Worm (Caenorhabditis elegans) whole organism, L1 larva: Measurements from ENCODE around the gene rpn-6.2.
A peak's percentile ranks its signal among the peaks of the same experiment; 100 is the strongest.

Experiments
- C04F5.9 ChIP-seq: sonication (generic microtip); optimal IDR thresholded peaks from 2 replicates; lab custom pipeline; 2016; ENCODE audit warnings: missing genetic modification characterization, missing compliant biosample characterization
- C16A3.4 ChIP-seq: fragments of 150-350 bp; optimal IDR thresholded peaks from 2 replicates; lab custom pipeline; 2014; ENCODE audit warnings: missing biosample characterization, missing genetic modification characterization
- F16B12.6 ChIP-seq: fragments of 150-350 bp; optimal IDR thresholded peaks from 2 replicates; lab custom pipeline; 2014; ENCODE audit warnings: missing biosample characterization, missing genetic modification characterization
- blmp-1 ChIP-seq: fragments of 150-350 bp; optimal IDR thresholded peaks from 2 replicates; lab custom pipeline; 2014; ENCODE audit warnings: missing biosample characterization, missing genetic modification characterization
- ceh-63 ChIP-seq: fragments of 200-800 bp; sonication (Bioruptor generic); optimal IDR thresholded peaks from 2 replicates; lab custom pipeline; 2018; ENCODE audit warnings: mild to moderate bottlenecking, missing genetic modification characterization, missing compliant biosample characterization
- ceh-8 ChIP-seq: fragments of 200-800 bp; sonication (Bioruptor generic); optimal IDR thresholded peaks from 2 replicates; lab custom pipeline; 2018; ENCODE audit warnings: mild to moderate bottlenecking, missing genetic modification characterization, moderate library complexity, missing compliant biosample characterization
- dpl-1 ChIP-seq, 3 experiments: fragments of 150-350 bp in 2 of 3; sonication (generic microtip) in 1 of 3; optimal IDR thresholded peaks; 2 replicates each; lab custom pipeline; 2014 to 2017; ENCODE audit warnings: missing biosample characterization in 3 of 3, missing genetic modification characterization in 3 of 3, missing genetic modification reagents in 3 of 3
- efl-1 ChIP-seq, 4 experiments: fragments of 150-350 bp; optimal IDR thresholded peaks in 3 of 4; peaks in 1 of 4; 1 replicate in 1 of 4; 2 replicates in 3 of 4; lab custom pipeline; 2014; ENCODE audit warnings: missing biosample characterization in 2 of 4, missing genetic modification characterization in 2 of 4, missing genetic modification reagents in 2 of 4
- elt-2 ChIP-seq: sonication (generic microtip); optimal IDR thresholded peaks from 2 replicates; lab custom pipeline; 2016; ENCODE audit warnings: missing genetic modification characterization, mild to moderate bottlenecking, inconsistent platforms, missing compliant biosample characterization, missing genetic modification reagents
- elt-3 ChIP-seq, 6 experiments: fragments of 150-350 bp in 1 of 6; sonication (generic microtip); optimal IDR thresholded peaks; 2 replicates each; lab custom pipeline; 2017 to 2018; ENCODE audit warnings: missing biosample characterization in 6 of 6, missing genetic modification characterization in 6 of 6, inconsistent platforms in 1 of 6
- fkh-10 ChIP-seq: sonication (generic microtip); optimal IDR thresholded peaks from 2 replicates; lab custom pipeline; 2017; ENCODE audit warnings: missing biosample characterization, missing genetic modification reagents, missing genetic modification characterization
- fkh-8 ChIP-seq: sonication (generic microtip); optimal IDR thresholded peaks from 2 replicates; lab custom pipeline; 2016; ENCODE audit warnings: mild to moderate bottlenecking, missing genetic modification characterization, missing compliant biosample characterization
- hlh-17 ChIP-seq: fragments of 200-800 bp; sonication (Bioruptor generic); optimal IDR thresholded peaks from 2 replicates; lab custom pipeline; 2018; ENCODE audit warnings: missing genetic modification characterization, mild to moderate bottlenecking, missing compliant biosample characterization, moderate library complexity, borderline replicate concordance
- hpl-2 ChIP-seq: fragments of 150-350 bp; optimal IDR thresholded peaks from 2 replicates; lab custom pipeline; 2014; ENCODE audit warnings: missing biosample characterization, missing genetic modification reagents, missing genetic modification characterization
- isw-1 ChIP-seq: fragments of 200-800 bp; sonication (Bioruptor generic); IDR thresholded peaks from 2 replicates; pipeline ENCODE4 v1.3.6; 2022; ENCODE audit warnings: missing genetic modification characterization, missing compliant biosample characterization
- mdl-1 ChIP-seq, 2 experiments: fragments of 150-350 bp; optimal IDR thresholded peaks; 2 replicates each; lab custom pipeline; 2014 to 2017; ENCODE audit warnings: missing biosample characterization in 2 of 2, missing genetic modification characterization in 2 of 2, inconsistent platforms in 1 of 2
- mef-2 ChIP-seq: fragments of 150-350 bp; optimal IDR thresholded peaks from 2 replicates; lab custom pipeline; 2014; ENCODE audit warnings: missing biosample characterization, missing genetic modification characterization
- nhr-11 ChIP-seq: fragments of 150-350 bp; optimal IDR thresholded peaks from 2 replicates; lab custom pipeline; 2014; ENCODE audit warnings: missing biosample characterization, missing genetic modification characterization
- nhr-19 ChIP-seq: fragments of 200-800 bp; sonication (Bioruptor generic); conservative IDR thresholded peaks from 2 replicates; pipeline ENCODE4 v1.3.6; 2022; ENCODE audit warnings: missing genetic modification characterization, missing compliant biosample characterization
- nhr-20 ChIP-seq: sonication (generic microtip); optimal IDR thresholded peaks from 2 replicates; lab custom pipeline; 2016; ENCODE audit warnings: mild to moderate bottlenecking, missing genetic modification characterization, missing compliant biosample characterization
- nhr-28 ChIP-seq: fragments of 150-350 bp; optimal IDR thresholded peaks from 2 replicates; lab custom pipeline; 2014; ENCODE audit warnings: missing biosample characterization, missing genetic modification characterization
- nhr-47 ChIP-seq: sonication (generic microtip); optimal IDR thresholded peaks from 2 replicates; lab custom pipeline; 2016; ENCODE audit warnings: mild to moderate bottlenecking, missing genetic modification characterization, moderate library complexity, missing compliant biosample characterization
- nhr-71 ChIP-seq: sonication (generic microtip); optimal IDR thresholded peaks from 2 replicates; lab custom pipeline; 2016; ENCODE audit warnings: mild to moderate bottlenecking, missing genetic modification characterization, moderate library complexity, missing compliant biosample characterization
- nhr-84 ChIP-seq: sonication (generic microtip); optimal IDR thresholded peaks from 2 replicates; lab custom pipeline; 2017; ENCODE audit warnings: missing biosample characterization, missing genetic modification characterization
- nhr-90 ChIP-seq: sonication (generic microtip); optimal IDR thresholded peaks from 2 replicates; lab custom pipeline; 2016; ENCODE audit warnings: mild to moderate bottlenecking, missing genetic modification characterization, missing compliant biosample characterization; ENCODE audit not compliant: poor library complexity
- pqm-1 ChIP-seq: sonication (generic microtip); optimal IDR thresholded peaks from 3 replicates; lab custom pipeline; 2017; ENCODE audit warnings: missing biosample characterization, missing genetic modification characterization
- rnt-1 ChIP-seq: sonication (generic microtip); optimal IDR thresholded peaks from 2 replicates; lab custom pipeline; 2016; ENCODE audit warnings: mild to moderate bottlenecking, missing genetic modification characterization, moderate library complexity, missing compliant biosample characterization
- tbx-2 ChIP-seq: sonication (generic microtip); optimal IDR thresholded peaks from 2 replicates; lab custom pipeline; 2016; ENCODE audit warnings: missing genetic modification characterization, missing compliant biosample characterization
- tlp-1 ChIP-seq: fragments of 150-350 bp; optimal IDR thresholded peaks from 2 replicates; lab custom pipeline; 2014; ENCODE audit warnings: missing biosample characterization, missing genetic modification characterization
- unc-62 ChIP-seq: fragments of 150-350 bp; optimal IDR thresholded peaks from 2 replicates; lab custom pipeline; 2014; ENCODE audit warnings: missing biosample characterization, missing genetic modification reagents, missing genetic modification characterization
- xbp-1 ChIP-seq: sonication (generic microtip); optimal IDR thresholded peaks from 2 replicates; lab custom pipeline; 2016; ENCODE audit warnings: missing genetic modification characterization, missing compliant biosample characterization

Gene rpn-6.2

DNA sequence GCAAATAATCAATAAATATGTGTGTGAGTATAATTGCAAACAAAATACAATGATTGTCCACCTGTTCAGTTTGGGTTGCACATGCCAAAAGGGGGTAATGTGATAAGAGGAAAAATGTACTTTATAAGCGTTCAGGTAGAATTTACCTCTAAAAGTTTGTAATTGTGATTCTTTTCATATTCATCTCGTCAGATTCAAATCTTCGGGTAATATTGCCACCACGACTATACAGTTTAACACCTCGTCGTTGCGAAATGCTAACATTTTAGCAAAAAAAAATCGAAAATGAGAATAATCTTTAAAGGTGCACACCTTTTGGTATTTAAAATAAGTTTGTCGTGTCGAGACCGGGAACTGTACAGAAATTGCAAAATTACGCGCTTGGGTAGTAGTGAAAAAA is 41.4 kb upstream of the rpn-6.2 start, which contains the start of gene nac-2:
nac-2 (minus strand) TSS at position 101 of the 400 bp plus-strand sequence.
- no peak for TF ChIP-seq nhr-84 (tag; lab: Kevin White, UChicago)
- TF ChIP-seq rnt-1, result no peak
- TF ChIP-seq pqm-1 (tag; lab: Kevin White, UChicago), result no peak
- TF ChIP-seq nhr-19 (GFP tag; lab: Robert Waterston, UW), result no peak
- TF ChIP-seq fkh-10 (GFP tag; lab: Kevin White, UChicago), result no peak

DNA sequence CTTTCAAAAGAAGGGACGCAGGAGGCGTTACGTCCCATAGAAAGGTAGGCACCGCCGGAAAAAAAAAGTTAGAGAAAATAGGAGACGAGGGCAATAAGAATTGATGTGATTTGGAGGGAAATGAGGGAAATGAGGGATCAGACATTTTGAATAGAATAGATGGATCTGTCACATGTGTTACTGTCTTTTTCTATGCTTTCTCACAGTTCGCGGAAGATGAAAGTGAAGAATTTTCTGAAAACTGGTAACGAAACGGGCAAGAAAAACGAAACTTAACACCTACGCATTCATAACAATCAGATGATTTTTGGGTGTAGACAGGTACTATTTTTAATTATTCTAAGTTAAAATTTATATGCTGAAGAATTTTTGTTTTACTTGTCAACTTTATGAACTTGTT is 35.9 kb upstream of the rpn-6.2 start, which contains the start of gene R107.9:
R107.9 (plus strand) TSS at position 301 of the 400 bp plus-strand sequence.
- TF ChIP-seq efl-1 (optimal IDR thresholded peaks at IDR 0.05; lab: Kevin White, UChicago) (no peak), efl-1 (GFP tag; optimal IDR thresholded peaks at IDR 0.05 in 1 of 2; lab: Kevin White, UChicago) (peak in 1 of 2 experiments; percentile 73), xbp-1 (no peak), mdl-1 (tag; optimal IDR thresholded peaks at IDR 0.05; lab: Kevin White, UChicago) (no peak), blmp-1 (tag; lab: Kevin White, UChicago) (peak; percentile 40)

DNA sequence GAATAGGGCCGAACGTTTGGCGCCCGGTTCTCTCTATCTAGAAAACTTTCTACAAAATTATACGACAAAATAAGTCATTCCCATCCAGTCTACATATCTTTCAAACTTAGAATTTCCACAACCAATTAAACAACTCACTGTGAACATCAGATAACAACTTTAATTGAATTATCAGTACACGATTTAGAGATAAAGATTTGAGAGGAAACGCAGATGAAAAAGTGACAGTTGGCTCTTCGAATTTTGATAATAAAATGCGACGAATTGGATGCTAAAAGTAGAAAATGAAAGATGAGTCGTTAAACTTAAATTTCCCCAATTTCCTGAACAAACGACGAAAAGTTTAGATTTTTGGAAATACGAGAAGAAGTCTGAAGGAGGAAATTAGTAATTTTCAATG is 33.2 kb upstream of the rpn-6.2 start:
- TF ChIP-seq tlp-1 (tag; lab: Kevin White, UChicago), result no peak
- no peak for TF ChIP-seq F16B12.6
- peak; percentile 48 for TF ChIP-seq elt-2
- TF ChIP-seq C16A3.4 (tag; lab: Kevin White, UChicago), result no peak
- peak; percentile 8 for TF ChIP-seq pqm-1 (tag; lab: Kevin White, UChicago)
- TF ChIP-seq rnt-1, result peak; percentile 7
- no peak for TF ChIP-seq unc-62 (GFP tag; lab: Kevin White, UChicago)

DNA sequence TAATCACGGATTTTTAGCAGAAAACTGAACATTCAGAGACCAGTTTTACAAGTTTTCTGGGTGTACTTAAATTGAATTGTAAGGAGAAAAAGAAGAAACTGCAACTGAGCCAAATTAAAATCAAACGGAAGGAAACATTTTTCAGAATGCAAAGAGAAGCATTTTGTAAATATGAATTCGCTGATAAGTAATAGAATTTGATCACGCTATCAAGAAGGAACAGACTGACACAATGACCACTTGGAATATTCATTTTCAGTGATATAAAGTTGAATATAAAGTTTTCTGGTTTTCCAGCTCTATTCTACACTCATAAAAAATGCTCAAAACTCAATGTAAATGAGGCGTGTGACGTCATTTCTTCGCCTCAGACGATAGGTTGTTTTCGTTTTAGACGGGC is 32.3 kb upstream of the rpn-6.2 start:
- no peak for TF ChIP-seq ceh-63 (GFP tag; lab: Kevin White, UChicago)
- peak; percentile 9 for TF ChIP-seq elt-2

- TF ChIP-seq nhr-47 (peak; percentile 32), ceh-8 (no peak), nhr-71 (tag; lab: Kevin White, UChicago) (peak; percentile 41), dpl-1 (GFP tag; optimal IDR thresholded peaks at IDR 0.05; lab: Kevin White, UChicago) (no peak), fkh-8 (peak; percentile 5), nhr-90 (tag; lab: Kevin White, UChicago) (no peak), tlp-1 (tag; lab: Kevin White, UChicago) (no peak)
- TF ChIP-seq, all 84 proteins: peak for 3
Observed at ce11 chrIII:9030818-9031217, 29.0 kb upstream of the rpn-6.2 start.

ce11 chrIII:9026951-9027350 is 25.2 kb upstream of the rpn-6.2 start, which contains the start of gene F59B2.13:
TSS of gene F59B2.13 (minus strand) at chrIII:9027051.
- TF ChIP-seq elt-2 (no peak), fkh-8 (no peak), elt-3 (tag; optimal IDR thresholded peaks at IDR 0.05; lab: Kevin White, UChicago) (no peak), mef-2 (tag; lab: Kevin White, UChicago) (no peak), dpl-1 (GFP tag; optimal IDR thresholded peaks at IDR 0.05; lab: Kevin White, UChicago) (no peak), isw-1 (GFP tag; lab: Robert Waterston, UW) (no peak), hlh-17 (GFP tag; lab: Kevin White, UChicago) (no peak), C04F5.9 (tag; lab: Kevin White, UChicago) (no peak), C16A3.4 (tag; lab: Kevin White, UChicago) (no peak), tbx-2 (tag; lab: Kevin White, UChicago) (no peak), hpl-2 (GFP tag; lab: Kevin White, UChicago) (no peak), nhr-84 (tag; lab: Kevin White, UChicago) (no peak), nhr-28 (tag; lab: Kevin White, UChicago) (no peak), nhr-11 (no peak), nhr-20 (no peak)
- TF ChIP-seq, all 84 proteins: peak for 0
